Worm (Caenorhabditis elegans): ENCODE measurements around the gene scyl-1.

- TF ChIP-seq tbx-11 (GFP tag; IDR thresholded peaks at IDR 0.05) (no peak), hnd-1 (tag; optimal IDR thresholded peaks at IDR 0.05) (no peak)
Observed at ce11 chrV:13036466-13036865, 5.1 kb downstream of the scyl-1 start, which contains the start of gene W07G4.2.
